Fruit fly (Drosophila melanogaster) whole organism, prepupa: ENCODE data around the gene CG33284.

Source experiments
- Blimp-1 ChIP-seq: fragments of 200-800 bp; sonication (Bioruptor generic); optimal IDR thresholded peaks from 3 replicates; lab custom pipeline; 2017; ENCODE audit warnings: missing biosample characterization, missing genetic modification characterization, mild to moderate bottlenecking, moderate library complexity, missing genetic modification reagents
- CG10631 ChIP-seq: fragments of 200-800 bp; sonication (Bioruptor generic); optimal IDR thresholded peaks from 2 replicates; lab custom pipeline; 2016; ENCODE audit warnings: missing biosample characterization, missing genetic modification characterization
- CG10669 ChIP-seq: fragments of 200-800 bp; sonication (Bioruptor generic); optimal IDR thresholded peaks from 3 replicates; lab custom pipeline; 2018; ENCODE audit warnings: missing biosample characterization, mild to moderate bottlenecking, missing genetic modification characterization, moderate library complexity
- CG11294 ChIP-seq: fragments of 200-800 bp; sonication (Bioruptor generic); IDR thresholded peaks from 2 replicates; pipeline ENCODE4 v1.3.6; 2022; ENCODE audit warnings: missing biosample characterization, missing genetic modification characterization
- CG11762 ChIP-seq: fragments of 200-800 bp; sonication (Bioruptor generic); optimal IDR thresholded peaks from 3 replicates; lab custom pipeline; 2016; ENCODE audit warnings: missing biosample characterization, missing genetic modification characterization; ENCODE audit not compliant: insufficient read depth
- CG1621 ChIP-seq: fragments of 200-800 bp; sonication (Bioruptor generic); optimal IDR thresholded peaks from 3 replicates; lab custom pipeline; 2018; ENCODE audit warnings: missing biosample characterization, mild to moderate bottlenecking, missing genetic modification characterization
- CG16779 ChIP-seq: fragments of 200-800 bp; sonication (Bioruptor generic); optimal IDR thresholded peaks from 3 replicates; lab custom pipeline; 2017; ENCODE audit warnings: missing biosample characterization, mild to moderate bottlenecking, missing genetic modification characterization
- CG31627 ChIP-seq: fragments of 200-800 bp; sonication (Bioruptor generic); optimal IDR thresholded peaks from 3 replicates; lab custom pipeline; 2016; ENCODE audit warnings: missing biosample characterization, missing genetic modification characterization
- CG32006 ChIP-seq: fragments of 200-800 bp; sonication (Bioruptor generic); optimal IDR thresholded peaks from 3 replicates; lab custom pipeline; 2017; ENCODE audit warnings: missing biosample characterization, mild to moderate bottlenecking, missing genetic modification characterization
- CG34406 ChIP-seq: fragments of 200-800 bp; sonication (Bioruptor generic); optimal IDR thresholded peaks from 3 replicates; lab custom pipeline; 2016; ENCODE audit warnings: missing biosample characterization, missing genetic modification characterization
- CG3919 ChIP-seq: fragments of 200-800 bp; sonication (Bioruptor generic); optimal IDR thresholded peaks from 3 replicates; lab custom pipeline; 2016; ENCODE audit warnings: missing biosample characterization, missing genetic modification characterization
- CG4318 ChIP-seq: fragments of 200-800 bp; sonication (Bioruptor generic); optimal IDR thresholded peaks from 3 replicates; lab custom pipeline; 2017; ENCODE audit warnings: missing biosample characterization, mild to moderate bottlenecking, missing genetic modification characterization
- CG6276 ChIP-seq: fragments of 200-800 bp; sonication (Bioruptor generic); optimal IDR thresholded peaks from 2 replicates; lab custom pipeline; 2017; ENCODE audit warnings: missing biosample characterization, mild to moderate bottlenecking, missing genetic modification characterization
- CG6792 ChIP-seq: fragments of 200-800 bp; sonication (Bioruptor generic); optimal IDR thresholded peaks from 3 replicates; lab custom pipeline; 2016; ENCODE audit warnings: missing biosample characterization, missing genetic modification characterization
- CG6808 ChIP-seq: fragments of 200-800 bp; sonication (Bioruptor generic); optimal IDR thresholded peaks from 3 replicates; lab custom pipeline; 2017; ENCODE audit warnings: missing biosample characterization, missing genetic modification characterization, mild to moderate bottlenecking, moderate library complexity, missing genetic modification reagents
- CG6854 ChIP-seq: fragments of 200-800 bp; sonication (Bioruptor generic); optimal IDR thresholded peaks from 2 replicates; lab custom pipeline; 2017; ENCODE audit warnings: missing biosample characterization, mild to moderate bottlenecking, missing genetic modification characterization
- CG7368 ChIP-seq: fragments of 200-800 bp; sonication (Bioruptor generic); optimal IDR thresholded peaks from 3 replicates; lab custom pipeline; 2016; ENCODE audit warnings: missing biosample characterization, missing genetic modification characterization
- CG8119 ChIP-seq: fragments of 200-800 bp; sonication (Bioruptor generic); IDR thresholded peaks from 3 replicates; pipeline ENCODE4 v1.3.6; 2022; ENCODE audit warnings: missing biosample characterization, missing genetic modification characterization
- CG8319 ChIP-seq: fragments of 200-800 bp; sonication (Bioruptor generic); optimal IDR thresholded peaks from 3 replicates; lab custom pipeline; 2016; ENCODE audit warnings: missing biosample characterization, missing genetic modification characterization
- CG8632 ChIP-seq: fragments of 200-800 bp; sonication (Bioruptor generic); optimal IDR thresholded peaks from 3 replicates; lab custom pipeline; 2016; ENCODE audit warnings: missing biosample characterization, missing genetic modification characterization
- CG9139 ChIP-seq: fragments of 200-800 bp; sonication (Bioruptor generic); optimal IDR thresholded peaks from 3 replicates; lab custom pipeline; 2017; ENCODE audit warnings: missing biosample characterization, mild to moderate bottlenecking, missing genetic modification characterization
- Eip75B ChIP-seq: fragments of 200-800 bp; sonication (Bioruptor generic); optimal IDR thresholded peaks from 3 replicates; lab custom pipeline; 2016; ENCODE audit warnings: missing biosample characterization, missing genetic modification characterization
- Eip78C ChIP-seq: fragments of 200-800 bp; sonication (Bioruptor generic); peaks from one replicate; lab custom pipeline; 2016; ENCODE audit warnings: missing biosample characterization, missing genetic modification characterization
- Ets21C ChIP-seq: fragments of 200-800 bp; sonication (Bioruptor generic); optimal IDR thresholded peaks from 3 replicates; lab custom pipeline; 2016; ENCODE audit warnings: missing biosample characterization, missing genetic modification characterization
- Gug ChIP-seq: fragments of 200-800 bp; sonication (Bioruptor generic); IDR thresholded peaks from 2 replicates; pipeline ENCODE4 v1.3.6; 2022; ENCODE audit warnings: missing biosample characterization, missing genetic modification characterization
- Hr38 ChIP-seq: sonication (Bioruptor generic); optimal IDR thresholded peaks from 2 replicates; lab custom pipeline; 2016; ENCODE audit warnings: missing biosample characterization, missing genetic modification characterization
- Hr39 ChIP-seq: fragments of 200-800 bp; sonication (Bioruptor generic); optimal IDR thresholded peaks from 2 replicates; lab custom pipeline; 2016; ENCODE audit warnings: missing biosample characterization, missing genetic modification characterization
- Hr4 ChIP-seq: fragments of 200-800 bp; sonication (Bioruptor generic); optimal IDR thresholded peaks from 3 replicates; lab custom pipeline; 2016; ENCODE audit warnings: missing biosample characterization, missing genetic modification characterization
- Met ChIP-seq: fragments of 200-800 bp; sonication (Bioruptor generic); optimal IDR thresholded peaks from 3 replicates; lab custom pipeline; 2016; ENCODE audit warnings: missing biosample characterization, missing genetic modification characterization
- OdsH ChIP-seq: fragments of 200-800 bp; sonication (Bioruptor generic); optimal IDR thresholded peaks from 3 replicates; lab custom pipeline; 2016; ENCODE audit warnings: missing biosample characterization, missing genetic modification characterization
- Smox ChIP-seq: fragments of 200-800 bp; sonication (Bioruptor generic); optimal IDR thresholded peaks from 3 replicates; lab custom pipeline; 2016; ENCODE audit warnings: missing biosample characterization, missing genetic modification characterization
- Sox102F ChIP-seq: fragments of 200-800 bp; sonication (Bioruptor generic); optimal IDR thresholded peaks from 2 replicates; lab custom pipeline; 2016; ENCODE audit warnings: missing biosample characterization, mild to moderate bottlenecking, missing genetic modification characterization
- Sox14 ChIP-seq: fragments of 200-800 bp; sonication (Bioruptor generic); optimal IDR thresholded peaks from 3 replicates; lab custom pipeline; 2016; ENCODE audit warnings: missing biosample characterization, missing genetic modification characterization
- Sox15 ChIP-seq: fragments of 200-800 bp; sonication (Bioruptor generic); optimal IDR thresholded peaks from 3 replicates; lab custom pipeline; 2016; ENCODE audit warnings: missing biosample characterization, missing genetic modification characterization
- achi ChIP-seq: fragments of 200-800 bp; sonication (Bioruptor generic); optimal IDR thresholded peaks from 3 replicates; lab custom pipeline; 2016; ENCODE audit warnings: missing biosample characterization, missing genetic modification characterization
- acj6 ChIP-seq: fragments of 200-800 bp; sonication (Bioruptor generic); optimal IDR thresholded peaks from 3 replicates; lab custom pipeline; 2016; ENCODE audit warnings: missing biosample characterization, missing genetic modification characterization
- cyc ChIP-seq: fragments of 200-800 bp; sonication (Bioruptor generic); optimal IDR thresholded peaks from 3 replicates; lab custom pipeline; 2016; ENCODE audit warnings: missing biosample characterization, missing genetic modification characterization
- dac ChIP-seq: fragments of 200-800 bp; sonication (Bioruptor generic); optimal IDR thresholded peaks from 2 replicates; lab custom pipeline; 2017; ENCODE audit warnings: missing biosample characterization, mild to moderate bottlenecking, missing genetic modification characterization
- dsx ChIP-seq: fragments of 200-800 bp; optimal IDR thresholded peaks from 3 replicates; lab custom pipeline; 2019; ENCODE audit warnings: missing biosample characterization, mild to moderate bottlenecking, missing genetic modification characterization, moderate library complexity; ENCODE audit not compliant: poor library complexity, severe bottlenecking
- eg ChIP-seq: fragments of 200-800 bp; sonication (Bioruptor generic); IDR thresholded peaks from 3 replicates; pipeline ENCODE4 v1.3.6; 2022; ENCODE audit warnings: missing biosample characterization, missing genetic modification characterization
- esn ChIP-seq: fragments of 200-800 bp; sonication (Bioruptor generic); optimal IDR thresholded peaks from 2 replicates; lab custom pipeline; 2016; ENCODE audit warnings: missing biosample characterization, mild to moderate bottlenecking, missing genetic modification characterization, moderate library complexity
- fd59A ChIP-seq: fragments of 200-800 bp; sonication (Bioruptor generic); optimal IDR thresholded peaks from 2 replicates; lab custom pipeline; 2017; ENCODE audit warnings: missing biosample characterization, mild to moderate bottlenecking, missing genetic modification characterization, missing genetic modification reagents
- fd85E ChIP-seq: fragments of 200-800 bp; sonication (Bioruptor generic); optimal IDR thresholded peaks from 3 replicates; lab custom pipeline; 2016; ENCODE audit warnings: missing biosample characterization, missing genetic modification characterization
- fkh ChIP-seq: fragments of 200-800 bp; sonication (Bioruptor generic); optimal IDR thresholded peaks from 3 replicates; lab custom pipeline; 2017; ENCODE audit warnings: missing biosample characterization, mild to moderate bottlenecking, missing genetic modification characterization, moderate library complexity
- lz ChIP-seq: fragments of 200-800 bp; sonication (Bioruptor generic); optimal IDR thresholded peaks from 3 replicates; lab custom pipeline; 2016; ENCODE audit warnings: missing biosample characterization, missing genetic modification characterization
- net ChIP-seq: fragments of 200-800 bp; sonication (Bioruptor generic); optimal IDR thresholded peaks from 3 replicates; lab custom pipeline; 2016; ENCODE audit warnings: missing biosample characterization, missing genetic modification characterization
- pdm3 ChIP-seq: fragments of 200-800 bp; sonication (Bioruptor generic); optimal IDR thresholded peaks from 3 replicates; lab custom pipeline; 2016; ENCODE audit warnings: missing biosample characterization, missing genetic modification characterization
- salr ChIP-seq, 2 experiments: fragments of 200-800 bp; sonication (Bioruptor generic); optimal IDR thresholded peaks; 3 replicates each; lab custom pipeline; 2016 to 2018; ENCODE audit warnings: missing biosample characterization in 2 of 2, missing genetic modification characterization in 2 of 2, mild to moderate bottlenecking in 1 of 2
- spab ChIP-seq: fragments of 200-800 bp; sonication (Bioruptor generic); optimal IDR thresholded peaks from 2 replicates; lab custom pipeline; 2017; ENCODE audit warnings: missing biosample characterization, mild to moderate bottlenecking, missing genetic modification characterization, missing genetic modification reagents
- ss ChIP-seq, 2 experiments: fragments of 200-800 bp; sonication (Bioruptor generic); optimal IDR thresholded peaks; 2 replicates in 1 of 2; 3 replicates in 1 of 2; lab custom pipeline; 2017 to 2018; ENCODE audit warnings: mild to moderate bottlenecking in 2 of 2, missing biosample characterization in 2 of 2, missing genetic modification characterization in 2 of 2, moderate library complexity in 1 of 2
- svp ChIP-seq: fragments of 200-800 bp; sonication (Bioruptor generic); peaks from one replicate; lab custom pipeline; 2016; ENCODE audit warnings: missing biosample characterization, missing genetic modification characterization
- topi ChIP-seq: fragments of 200-800 bp; sonication (Bioruptor generic); optimal IDR thresholded peaks from 3 replicates; lab custom pipeline; 2016; ENCODE audit warnings: missing biosample characterization, missing genetic modification characterization
- vri ChIP-seq: fragments of 200-800 bp; sonication (Bioruptor generic); optimal IDR thresholded peaks from 3 replicates; lab custom pipeline; 2016; ENCODE audit warnings: missing biosample characterization, mild to moderate bottlenecking, missing genetic modification characterization

The CG33284 gene

DNA sequence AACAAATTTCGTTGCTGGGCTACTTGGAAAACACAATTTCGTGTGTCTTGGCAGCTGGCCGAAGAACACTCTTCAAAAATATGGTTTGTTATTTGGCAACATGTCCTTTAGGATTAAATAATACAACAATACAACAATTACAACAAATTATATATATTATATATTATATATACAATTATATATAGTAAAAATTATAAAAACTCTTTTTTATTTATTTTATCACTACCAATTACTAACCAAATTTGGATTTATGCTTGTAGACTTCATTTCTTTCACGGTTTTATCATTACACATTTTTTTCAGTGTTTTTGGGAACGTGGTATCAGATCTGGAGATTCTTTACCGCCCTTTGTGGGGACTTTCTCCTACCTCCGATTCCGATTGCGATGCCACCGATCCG is 15.1 kb upstream of the CG33284 start:
- TF ChIP-seq dsx (GFP tag; lab: Kevin White, UChicago) (peak; percentile 17), CG6808 (GFP tag; lab: Kevin White, UChicago) (no peak), Ets21C (GFP tag; lab: Kevin White, UChicago) (no peak), CG10669 (no peak), CG8319 (GFP tag; lab: Kevin White, UChicago) (no peak), Hr38 (GFP tag; lab: Kevin White, UChicago) (no peak), dac (GFP tag; lab: Kevin White, UChicago) (no peak), Met (peak; percentile 47), lz (GFP tag; lab: Kevin White, UChicago) (peak; percentile 22), CG4318 (GFP tag; lab: Kevin White, UChicago) (no peak), Blimp-1 (peak; percentile 70), CG6792 (peak; percentile 47), acj6 (GFP tag; lab: Kevin White, UChicago) (peak; percentile 34), salr (GFP tag; optimal IDR thresholded peaks at IDR 0.05; lab: Kevin White, UChicago) (no peak), esn (GFP tag; lab: Kevin White, UChicago) (peak; percentile 75), net (GFP tag; lab: Kevin White, UChicago) (no peak), Gug (GFP tag; lab: Robert Waterston, UW) (no peak), OdsH (GFP tag; lab: Kevin White, UChicago) (peak; percentile 43), CG10631 (peak; percentile 55), CG32006 (GFP tag; lab: Kevin White, UChicago) (peak; percentile 40), Sox14 (GFP tag; lab: Kevin White, UChicago) (no peak), fkh (no peak), spab (no peak), vri (no peak), topi (GFP tag; lab: Kevin White, UChicago) (peak; percentile 50), achi (GFP tag; lab: Kevin White, UChicago) (peak; percentile 61), CG8632 (peak; percentile 43), CG3919 (GFP tag; lab: Kevin White, UChicago) (peak; percentile 40), CG11762 (GFP tag; lab: Kevin White, UChicago) (no peak), CG34406 (GFP tag; lab: Kevin White, UChicago) (peak; percentile 48), Hr39 (GFP tag; lab: Kevin White, UChicago) (peak; percentile 12), Sox15 (no peak), svp (GFP tag; lab: Kevin White, UChicago) (peak; percentile 62), Eip75B (no peak), eg (GFP tag; lab: Robert Waterston, UW) (no peak), CG8119 (no peak), CG9139 (GFP tag; lab: Kevin White, UChicago) (no peak), CG6854 (GFP tag; lab: Kevin White, UChicago) (peak; percentile 40), CG1621 (tag; lab: Kevin White, UChicago) (no peak), pdm3 (GFP tag; lab: Kevin White, UChicago) (no peak), CG7368 (no peak), fd85E (GFP tag; lab: Kevin White, UChicago) (no peak), ss (GFP tag; optimal IDR thresholded peaks at IDR 0.05; lab: Kevin White, UChicago) (no peak), fd59A (GFP tag; lab: Kevin White, UChicago) (no peak), Sox102F (GFP tag; lab: Kevin White, UChicago) (no peak), Smox (GFP tag; lab: Kevin White, UChicago) (peak; percentile 30), Eip78C (GFP tag; lab: Kevin White, UChicago) (peak; percentile 58), CG11294 (GFP tag; lab: Robert Waterston, UW) (no peak), CG31627 (GFP tag; lab: Kevin White, UChicago) (peak; percentile 5), CG6276 (GFP tag; lab: Kevin White, UChicago) (no peak), CG16779 (tag; lab: Kevin White, UChicago) (no peak), Hr4 (GFP tag; lab: Kevin White, UChicago) (no peak), cyc (GFP tag; lab: Kevin White, UChicago) (peak; percentile 7)
